Worm (Caenorhabditis elegans) whole organism, L2 larva: ENCODE measurements around the gene str-56.

Experiments used
- aly-2 ChIP-seq: fragments of 150-350 bp; optimal IDR thresholded peaks from 2 replicates; lab custom pipeline; 2014; ENCODE audit warnings: missing biosample characterization, missing genetic modification characterization
- blmp-1 ChIP-seq: sonication (generic microtip); optimal IDR thresholded peaks from 2 replicates; lab custom pipeline; 2017; ENCODE audit warnings: missing genetic modification characterization, mild to moderate bottlenecking, missing compliant biosample characterization, antibody characterized with exemption, moderate library complexity; ENCODE audit not compliant: insufficient read depth
- nhr-11 ChIP-seq: fragments of 150-350 bp; optimal IDR thresholded peaks from 2 replicates; lab custom pipeline; 2014; ENCODE audit warnings: missing biosample characterization, missing genetic modification characterization
- snpc-4 ChIP-seq: fragments of 150-350 bp; optimal IDR thresholded peaks from 2 replicates; lab custom pipeline; 2014; ENCODE audit warnings: missing biosample characterization, missing genetic modification characterization
- unc-55 ChIP-seq: fragments of 150-350 bp; sonication (generic microtip); optimal IDR thresholded peaks from 3 replicates; lab custom pipeline; 2014; ENCODE audit warnings: missing biosample characterization, missing genetic modification reagents, missing genetic modification characterization
- ztf-11 ChIP-seq: sonication (generic microtip); optimal IDR thresholded peaks from 2 replicates; lab custom pipeline; 2017; ENCODE audit warnings: missing biosample characterization, missing genetic modification characterization

ce11 chrV:15858292-15858691, 14.1 kb upstream of the str-56 start, which contains the start of gene srh-148:
- TF ChIP-seq blmp-1 (tag; lab: Kevin White, UChicago) (no peak), snpc-4 (tag; lab: Kevin White, UChicago) (no peak), unc-55 (GFP tag; lab: Kevin White, UChicago) (no peak), aly-2 (tag; lab: Kevin White, UChicago) (no peak), nhr-11 (tag; lab: Kevin White, UChicago) (no peak), ztf-11 (tag; lab: Kevin White, UChicago) (no peak)
